Fruit fly (Drosophila melanogaster) whole organism, prepupa: ENCODE measurements around the gene Nepl6.

Source experiments
- CG16779 ChIP-seq: fragments of 200-800 bp; sonication (Bioruptor generic); optimal IDR thresholded peaks from 3 replicates; lab custom pipeline; 2017; ENCODE audit warnings: missing biosample characterization, mild to moderate bottlenecking, missing genetic modification characterization
- CG3032 ChIP-seq: fragments of 200-800 bp; optimal IDR thresholded peaks from 2 replicates; lab custom pipeline; 2019; ENCODE audit warnings: missing biosample characterization, mild to moderate bottlenecking, missing genetic modification characterization, moderate library complexity
- CG7368 ChIP-seq: fragments of 200-800 bp; sonication (Bioruptor generic); optimal IDR thresholded peaks from 3 replicates; lab custom pipeline; 2016; ENCODE audit warnings: missing biosample characterization, missing genetic modification characterization
- CG8632 ChIP-seq: fragments of 200-800 bp; sonication (Bioruptor generic); optimal IDR thresholded peaks from 3 replicates; lab custom pipeline; 2016; ENCODE audit warnings: missing biosample characterization, missing genetic modification characterization
- Ets21C ChIP-seq: fragments of 200-800 bp; sonication (Bioruptor generic); optimal IDR thresholded peaks from 3 replicates; lab custom pipeline; 2016; ENCODE audit warnings: missing biosample characterization, missing genetic modification characterization
- OdsH ChIP-seq: fragments of 200-800 bp; sonication (Bioruptor generic); optimal IDR thresholded peaks from 3 replicates; lab custom pipeline; 2016; ENCODE audit warnings: missing biosample characterization, missing genetic modification characterization
- Sox102F ChIP-seq: fragments of 200-800 bp; sonication (Bioruptor generic); optimal IDR thresholded peaks from 2 replicates; lab custom pipeline; 2016; ENCODE audit warnings: missing biosample characterization, mild to moderate bottlenecking, missing genetic modification characterization
- spab ChIP-seq: fragments of 200-800 bp; sonication (Bioruptor generic); optimal IDR thresholded peaks from 2 replicates; lab custom pipeline; 2017; ENCODE audit warnings: missing biosample characterization, mild to moderate bottlenecking, missing genetic modification characterization, missing genetic modification reagents

dm6 chr2L:6372088-6372487, 13.2 kb downstream of the Nepl6 start, which contains the start of gene slam:
- TF ChIP-seq CG3032 (tag; lab: Kevin White, UChicago) = no peak
- TF ChIP-seq Ets21C = no peak
- TF ChIP-seq Sox102F = no peak
- no peak for TF ChIP-seq CG16779 (tag; lab: Kevin White, UChicago)
- TF ChIP-seq OdsH (GFP tag; lab: Kevin White, UChicago) = no peak
- no peak for TF ChIP-seq spab (GFP tag; lab: Kevin White, UChicago)
- TF ChIP-seq CG7368 = no peak
- TF ChIP-seq CG8632 (GFP tag; lab: Kevin White, UChicago) = no peak
